Fruit fly (Drosophila melanogaster) whole organism, wandering third instar larva: Measurements from ENCODE around the gene crb.

ENCODE experiments used
- Abd-B ChIP-seq: fragments of >200 bp; optimal IDR thresholded peaks from 2 replicates; lab custom pipeline; 2017; ENCODE audit warnings: missing biosample characterization, missing genetic modification characterization
- CG9705 ChIP-seq: fragments of 200-800 bp; sonication (Bioruptor generic); optimal IDR thresholded peaks from 2 replicates; lab custom pipeline; 2018; ENCODE audit warnings: missing biosample characterization, mild to moderate bottlenecking, missing genetic modification characterization
- CrebA ChIP-seq: fragments of 200-800 bp; sonication (Bioruptor generic); optimal IDR thresholded peaks from 2 replicates; lab custom pipeline; 2016; ENCODE audit warnings: missing biosample characterization, mild to moderate bottlenecking, missing genetic modification characterization, borderline replicate concordance
- Dfd ChIP-seq: fragments of >200 bp; optimal IDR thresholded peaks from 2 replicates; lab custom pipeline; 2017; ENCODE audit warnings: missing biosample characterization, missing genetic modification characterization
- Dif ChIP-seq: fragments of 200-275, 200-300 bp; sonication (Bioruptor generic); optimal IDR thresholded peaks from 2 replicates; lab custom pipeline; 2018; ENCODE audit warnings: missing biosample characterization, missing genetic modification characterization; ENCODE audit not compliant: partially characterized antibody
- GATAd ChIP-seq: sonication (Bioruptor generic); optimal IDR thresholded peaks from 2 replicates; lab custom pipeline; 2016; ENCODE audit warnings: missing biosample characterization, missing genetic modification characterization
- HLH106 ChIP-seq: fragments of 200-800 bp; optimal IDR thresholded peaks from 3 replicates; lab custom pipeline; 2019; ENCODE audit warnings: missing biosample characterization, mild to moderate bottlenecking, missing genetic modification characterization, moderate library complexity
- Hr78 ChIP-seq: fragments of >200 bp; optimal IDR thresholded peaks from 2 replicates; lab custom pipeline; 2017; ENCODE audit warnings: missing biosample characterization, missing genetic modification characterization
- Jra ChIP-seq: sonication (Bioruptor generic); optimal IDR thresholded peaks from 2 replicates; lab custom pipeline; 2016; ENCODE audit warnings: missing biosample characterization, missing genetic modification characterization
- Myc ChIP-seq: fragments of >200 bp; optimal IDR thresholded peaks from 2 replicates; lab custom pipeline; 2017
- OdsH ChIP-seq: fragments of 200-800 bp; sonication (Bioruptor generic); optimal IDR thresholded peaks from 2 replicates; lab custom pipeline; 2016; ENCODE audit warnings: missing biosample characterization, mild to moderate bottlenecking, missing genetic modification characterization
- Rel ChIP-seq, 2 experiments: fragments of 200-800 bp; sonication (Bioruptor generic) in 1 of 2; optimal IDR thresholded peaks; 2 replicates in 1 of 2; 3 replicates in 1 of 2; lab custom pipeline; 2016 to 2019; ENCODE audit warnings: mild to moderate bottlenecking in 2 of 2, missing biosample characterization in 2 of 2, missing genetic modification characterization in 2 of 2, moderate library complexity in 1 of 2
- Sp1 ChIP-seq: fragments of 200-800 bp; sonication (Bioruptor generic); optimal IDR thresholded peaks from 3 replicates; lab custom pipeline; 2019; ENCODE audit warnings: missing biosample characterization, mild to moderate bottlenecking, missing genetic modification characterization, moderate library complexity
- Vsx2 ChIP-seq: fragments of 200-300, 225-300 bp; sonication (Bioruptor generic); optimal IDR thresholded peaks from 2 replicates; lab custom pipeline; 2018; ENCODE audit warnings: missing biosample characterization, missing genetic modification characterization; ENCODE audit not compliant: partially characterized antibody
- br ChIP-seq: fragments of 200-800 bp; sonication (Bioruptor generic); optimal IDR thresholded peaks from 2 replicates; lab custom pipeline; 2016; ENCODE audit warnings: missing biosample characterization, missing genetic modification characterization
- brk ChIP-seq: fragments of 200-800 bp; sonication (Bioruptor generic); optimal IDR thresholded peaks from 2 replicates; lab custom pipeline; 2016; ENCODE audit warnings: missing biosample characterization, mild to moderate bottlenecking, missing genetic modification characterization
- dl ChIP-seq, 2 experiments: fragments of 175-275, 200-275 bp in 1 of 2; fragments of 200-275 bp in 1 of 2; sonication (Bioruptor generic); optimal IDR thresholded peaks; lab custom pipeline; 2018; ENCODE audit warnings: mild to moderate bottlenecking in 2 of 2, missing biosample characterization in 2 of 2, missing genetic modification characterization in 2 of 2, moderate library complexity in 2 of 2; ENCODE audit not compliant: partially characterized antibody in 2 of 2, insufficient read depth in 1 of 2
- dsf ChIP-seq: sonication (Bioruptor generic); optimal IDR thresholded peaks from 2 replicates; lab custom pipeline; 2016; ENCODE audit warnings: missing biosample characterization, missing genetic modification characterization, borderline replicate concordance
- ey ChIP-seq: fragments of 200-800 bp; sonication (Bioruptor generic); optimal IDR thresholded peaks from 2 replicates; lab custom pipeline; 2016; ENCODE audit warnings: missing biosample characterization, missing genetic modification characterization
- foxo ChIP-seq, 2 experiments: fragments of 200-800 bp; sonication (Bioruptor generic); optimal IDR thresholded peaks; 2 replicates in 1 of 2; 3 replicates in 1 of 2; lab custom pipeline; 2016 to 2017; ENCODE audit warnings: missing biosample characterization in 2 of 2, missing genetic modification characterization in 2 of 2
- h ChIP-seq: fragments of 200-800 bp; sonication (Bioruptor generic); optimal IDR thresholded peaks from 3 replicates; lab custom pipeline; 2016; ENCODE audit warnings: missing biosample characterization, mild to moderate bottlenecking, missing genetic modification characterization
- jim ChIP-seq: fragments of 175-275, 200-325 bp; sonication (Bioruptor generic); optimal IDR thresholded peaks from 2 replicates; lab custom pipeline; 2016; ENCODE audit warnings: missing biosample characterization, mild to moderate bottlenecking, missing genetic modification characterization
- pan ChIP-seq: fragments of >200 bp; optimal IDR thresholded peaks from 2 replicates; lab custom pipeline; 2017
- psq ChIP-seq: fragments of 200-800 bp; sonication (Bioruptor generic); optimal IDR thresholded peaks from 3 replicates; lab custom pipeline; 2017; ENCODE audit warnings: missing biosample characterization, mild to moderate bottlenecking, missing genetic modification characterization, moderate library complexity
- rgr ChIP-seq: fragments of 200-800 bp; sonication (Bioruptor generic); optimal IDR thresholded peaks from 3 replicates; lab custom pipeline; 2016; ENCODE audit warnings: missing biosample characterization, mild to moderate bottlenecking, missing genetic modification characterization
- sage ChIP-seq: fragments of 200-800 bp; sonication (Bioruptor generic); optimal IDR thresholded peaks from 2 replicates; lab custom pipeline; 2016; ENCODE audit warnings: missing biosample characterization, mild to moderate bottlenecking, missing genetic modification characterization
- tai ChIP-seq: sonication (Bioruptor generic); optimal IDR thresholded peaks from 2 replicates; lab custom pipeline; 2016; ENCODE audit warnings: missing biosample characterization, missing genetic modification characterization
- usp ChIP-seq: fragments of >200 bp; optimal IDR thresholded peaks from 2 replicates; lab custom pipeline; 2017; ENCODE audit warnings: missing biosample characterization, missing genetic modification characterization

crb gene

DNA sequence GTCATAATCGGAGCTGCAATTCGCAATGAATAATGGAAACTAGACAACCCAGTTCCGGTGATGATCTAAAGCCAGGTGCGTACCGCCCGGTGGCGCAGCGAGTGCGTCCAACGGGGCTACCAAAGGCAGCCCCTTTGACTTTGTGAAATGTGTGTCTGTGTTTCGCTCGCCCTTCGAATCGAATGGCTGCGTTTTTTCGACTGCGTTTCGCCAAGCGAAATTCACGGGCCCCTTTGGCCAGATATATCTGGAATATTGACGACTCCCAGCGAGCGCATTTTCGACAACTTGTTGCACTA is 24.2 kb downstream of the crb start:
- TF ChIP-seq dl (GFP tag; optimal IDR thresholded peaks at IDR 0.05; lab: Kevin White, UChicago; ENCODE audit: insufficient read depth in 1 of 2, partially characterized antibody in 2 of 2) = no peak
- no peak for TF ChIP-seq CrebA (GFP tag; lab: Kevin White, UChicago)
- no peak for TF ChIP-seq dsf (GFP tag; lab: Kevin White, UChicago)
- no peak for TF ChIP-seq tai (GFP tag; lab: Kevin White, UChicago)
- TF ChIP-seq h (GFP tag; lab: Kevin White, UChicago) = no peak
- no peak for TF ChIP-seq GATAd
- TF ChIP-seq brk (GFP tag; lab: Kevin White, UChicago) = no peak
- no peak for TF ChIP-seq foxo (GFP tag; optimal IDR thresholded peaks at IDR 0.05; lab: Kevin White, UChicago)
- no peak for TF ChIP-seq Sp1 (GFP tag; lab: Kevin White, UChicago)
- TF ChIP-seq pan (lab: Kevin White, UChicago) = no peak
- TF ChIP-seq Vsx2 (GFP tag; lab: Kevin White, UChicago) = no peak
- TF ChIP-seq OdsH (GFP tag; lab: Kevin White, UChicago) = no peak

DNA sequence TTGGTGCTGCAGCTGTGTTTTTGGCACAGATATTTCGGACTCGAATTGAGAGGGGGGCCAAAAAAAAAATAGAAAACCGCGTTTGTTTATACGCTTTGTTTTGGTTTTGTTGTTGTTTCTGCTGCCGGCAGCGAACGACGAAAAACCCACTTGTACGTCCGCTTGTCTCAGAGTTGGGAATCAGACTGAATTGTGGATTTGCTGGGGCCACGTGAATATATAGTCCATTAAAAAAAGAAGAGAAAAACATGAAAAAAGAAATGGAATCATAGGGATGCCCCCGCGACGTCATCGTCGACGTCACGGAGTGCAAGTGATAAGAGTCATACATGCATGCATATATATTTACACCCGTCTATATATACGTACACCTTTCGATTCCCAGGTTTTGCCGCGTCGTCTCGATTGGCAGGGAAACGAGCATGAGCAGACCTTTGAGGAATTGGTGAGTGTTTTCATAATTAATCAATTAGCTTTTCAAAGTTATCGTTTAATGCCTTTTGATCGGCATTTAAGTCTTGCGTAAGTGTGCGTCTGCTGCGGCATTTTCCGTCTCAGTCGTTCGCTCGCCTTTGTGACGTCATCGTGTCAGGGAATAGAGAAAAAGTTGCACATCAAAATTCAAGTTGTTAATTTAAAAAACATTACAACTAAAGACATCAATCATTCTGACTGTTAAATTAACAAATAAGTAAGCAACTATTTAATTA is 24.9 kb downstream of the crb start:
- TF ChIP-seq Rel (GFP tag; optimal IDR thresholded peaks at IDR 0.05; lab: Kevin White, UChicago) = no peak
- TF ChIP-seq Rel (tag; optimal IDR thresholded peaks at IDR 0.05; lab: Kevin White, UChicago) = peak; percentile 87
- TF ChIP-seq jim (GFP tag; lab: Kevin White, UChicago) = no peak
- no peak for TF ChIP-seq rgr
- TF ChIP-seq ey (GFP tag; lab: Kevin White, UChicago) = no peak

DNA sequence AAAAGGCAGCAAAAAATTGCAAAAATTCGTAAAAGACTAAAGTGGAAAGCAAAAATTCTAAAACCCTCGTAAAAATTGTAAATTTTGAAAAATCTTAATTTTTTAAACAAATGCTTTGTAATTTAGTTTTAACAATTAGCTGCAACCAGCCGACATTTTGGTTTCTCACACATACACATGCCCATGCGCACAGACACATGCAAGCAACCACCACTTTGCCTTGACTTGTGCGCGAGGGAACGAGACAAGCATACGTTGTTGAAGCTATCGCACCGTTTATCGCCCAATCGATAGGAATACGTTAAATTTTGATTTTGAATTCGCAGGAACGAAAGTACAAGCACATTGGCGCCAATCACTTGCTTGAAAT is 25.4 kb downstream of the crb start:
- TF ChIP-seq Vsx2 (GFP tag; lab: Kevin White, UChicago) (peak; percentile 96), brk (GFP tag; lab: Kevin White, UChicago) (no peak), pan (lab: Kevin White, UChicago) (no peak)

DNA sequence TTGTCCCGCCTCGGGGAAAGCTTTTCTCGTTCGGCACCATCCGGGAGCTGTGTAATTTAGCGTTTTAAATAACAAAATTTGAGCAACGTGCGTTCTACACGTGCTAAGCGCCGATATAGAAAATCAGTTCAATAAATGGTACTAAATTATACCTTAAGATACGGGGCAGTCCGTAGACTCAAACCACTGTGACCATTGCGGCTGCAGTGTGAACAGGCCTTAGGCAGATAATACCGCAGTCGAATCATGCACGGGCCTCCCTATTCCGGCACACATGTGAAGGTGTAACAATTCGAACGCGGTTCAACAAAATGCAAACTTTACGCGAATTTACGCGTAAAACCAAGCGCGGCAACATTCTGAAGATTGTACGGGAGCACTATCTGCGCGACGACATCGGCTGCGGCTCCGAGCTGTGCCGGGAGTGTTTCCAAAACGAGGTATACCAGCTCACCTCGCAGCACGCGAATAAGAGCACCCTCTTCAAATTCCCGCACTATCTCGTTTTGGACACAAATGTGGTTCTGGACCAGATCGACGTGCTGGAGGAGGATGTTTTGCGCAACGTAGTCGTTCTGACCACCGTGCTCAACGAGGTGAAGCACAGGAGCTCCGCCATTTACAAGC is 38.4 kb downstream of the crb start, which contains the start of the genes Rrp5 and Dis3:
Rrp5 (minus strand) TSS at position 135 of the 627 bp plus-strand sequence.
Dis3 (plus strand) TSS at position 252 of the 627 bp plus-strand sequence.
- no peak for TF ChIP-seq br (GFP tag; lab: Kevin White, UChicago)
- peak; percentile 99 for TF ChIP-seq Vsx2 (GFP tag; lab: Kevin White, UChicago)
- TF ChIP-seq GATAd = no peak
- TF ChIP-seq tai (GFP tag; lab: Kevin White, UChicago) = no peak
- TF ChIP-seq CG9705 (GFP tag; lab: Kevin White, UChicago) = no peak
- TF ChIP-seq Jra (GFP tag; lab: Kevin White, UChicago) = no peak
- TF ChIP-seq usp (GFP tag; lab: Kevin White, UChicago) = no peak
- peak; percentile 97 for TF ChIP-seq Dif (GFP tag; lab: Kevin White, UChicago)
- TF ChIP-seq CrebA (GFP tag; lab: Kevin White, UChicago) = no peak
- peak in 1 of 2 experiments; percentile 16 for TF ChIP-seq dl (GFP tag; optimal IDR thresholded peaks at IDR 0.05; lab: Kevin White, UChicago; ENCODE audit: insufficient read depth in 1 of 2, partially characterized antibody in 2 of 2)
- TF ChIP-seq sage = no peak
- TF ChIP-seq dsf (GFP tag; lab: Kevin White, UChicago) = no peak
- peak; percentile 68 for TF ChIP-seq Myc (lab: Kevin White, UChicago)
- no peak for TF ChIP-seq Abd-B (GFP tag; lab: Kevin White, UChicago)
- TF ChIP-seq HLH106 (tag; lab: Kevin White, UChicago) = no peak
- no peak for TF ChIP-seq psq (GFP tag; lab: Kevin White, UChicago)
- no peak for TF ChIP-seq Hr78 (GFP tag; lab: Kevin White, UChicago)

DNA sequence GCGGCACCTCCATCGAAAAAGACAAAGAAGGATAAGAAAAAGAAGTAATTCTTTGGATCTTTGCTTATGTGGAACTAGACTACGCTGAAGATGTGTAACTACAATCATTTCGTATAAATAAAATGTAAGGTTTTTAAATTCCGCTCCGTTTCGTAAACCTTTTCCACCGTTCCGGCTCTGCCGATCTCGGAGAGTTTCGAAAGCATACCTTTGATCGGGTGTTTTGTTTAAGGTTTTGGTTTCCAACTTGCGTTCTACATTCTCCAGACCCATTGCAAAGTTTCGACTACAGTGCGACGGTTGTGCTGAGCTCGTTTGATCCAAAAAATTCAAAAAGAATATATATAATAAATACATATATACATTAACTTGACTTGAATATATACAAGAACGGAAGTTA is 41.7 kb downstream of the crb start, which contains the start of gene CG6432:
CG6432 (plus strand) TSS at position 301 of the 400 bp plus-strand sequence.
- no peak for TF ChIP-seq Abd-B (GFP tag; lab: Kevin White, UChicago)
- no peak for TF ChIP-seq Dfd (GFP tag; lab: Kevin White, UChicago)
